Fruit fly (Drosophila melanogaster) whole organism, prepupa: ENCODE measurements around the gene topi.

ENCODE experiments used
- CG1621 ChIP-seq: fragments of 200-800 bp; sonication (Bioruptor generic); optimal IDR thresholded peaks from 3 replicates; lab custom pipeline; 2018; ENCODE audit warnings: missing biosample characterization, mild to moderate bottlenecking, missing genetic modification characterization
- CG3032 ChIP-seq: fragments of 200-800 bp; optimal IDR thresholded peaks from 2 replicates; lab custom pipeline; 2019; ENCODE audit warnings: missing biosample characterization, mild to moderate bottlenecking, missing genetic modification characterization, moderate library complexity
- CG3919 ChIP-seq: fragments of 200-800 bp; sonication (Bioruptor generic); optimal IDR thresholded peaks from 3 replicates; lab custom pipeline; 2016; ENCODE audit warnings: missing biosample characterization, missing genetic modification characterization
- CG8632 ChIP-seq: fragments of 200-800 bp; sonication (Bioruptor generic); optimal IDR thresholded peaks from 3 replicates; lab custom pipeline; 2016; ENCODE audit warnings: missing biosample characterization, missing genetic modification characterization
- CG9139 ChIP-seq: fragments of 200-800 bp; sonication (Bioruptor generic); optimal IDR thresholded peaks from 3 replicates; lab custom pipeline; 2017; ENCODE audit warnings: missing biosample characterization, mild to moderate bottlenecking, missing genetic modification characterization
- Eip75B ChIP-seq: fragments of 200-800 bp; sonication (Bioruptor generic); optimal IDR thresholded peaks from 3 replicates; lab custom pipeline; 2016; ENCODE audit warnings: missing biosample characterization, missing genetic modification characterization
- Gug ChIP-seq: fragments of 200-800 bp; sonication (Bioruptor generic); IDR thresholded peaks from 2 replicates; pipeline ENCODE4 v1.3.6; 2022; ENCODE audit warnings: missing biosample characterization, missing genetic modification characterization
- Hr38 ChIP-seq: sonication (Bioruptor generic); optimal IDR thresholded peaks from 2 replicates; lab custom pipeline; 2016; ENCODE audit warnings: missing biosample characterization, missing genetic modification characterization
- Hr4 ChIP-seq: fragments of 200-800 bp; sonication (Bioruptor generic); optimal IDR thresholded peaks from 3 replicates; lab custom pipeline; 2016; ENCODE audit warnings: missing biosample characterization, missing genetic modification characterization
- OdsH ChIP-seq: fragments of 200-800 bp; sonication (Bioruptor generic); optimal IDR thresholded peaks from 3 replicates; lab custom pipeline; 2016; ENCODE audit warnings: missing biosample characterization, missing genetic modification characterization
- Sox14 ChIP-seq: fragments of 200-800 bp; sonication (Bioruptor generic); optimal IDR thresholded peaks from 3 replicates; lab custom pipeline; 2016; ENCODE audit warnings: missing biosample characterization, missing genetic modification characterization
- achi ChIP-seq: fragments of 200-800 bp; sonication (Bioruptor generic); optimal IDR thresholded peaks from 3 replicates; lab custom pipeline; 2016; ENCODE audit warnings: missing biosample characterization, missing genetic modification characterization
- cyc ChIP-seq: fragments of 200-800 bp; sonication (Bioruptor generic); optimal IDR thresholded peaks from 3 replicates; lab custom pipeline; 2016; ENCODE audit warnings: missing biosample characterization, missing genetic modification characterization
- dac ChIP-seq: fragments of 200-800 bp; sonication (Bioruptor generic); optimal IDR thresholded peaks from 2 replicates; lab custom pipeline; 2017; ENCODE audit warnings: missing biosample characterization, mild to moderate bottlenecking, missing genetic modification characterization
- fd85E ChIP-seq: fragments of 200-800 bp; sonication (Bioruptor generic); optimal IDR thresholded peaks from 3 replicates; lab custom pipeline; 2016; ENCODE audit warnings: missing biosample characterization, missing genetic modification characterization
- lz ChIP-seq: fragments of 200-800 bp; sonication (Bioruptor generic); optimal IDR thresholded peaks from 3 replicates; lab custom pipeline; 2016; ENCODE audit warnings: missing biosample characterization, missing genetic modification characterization

topi gene

dm6 chr3R:9819777-9820176 is 44.9 kb downstream of the topi start, which contains the start of gene CG9458:
TSS of gene CG9458 (minus strand) at chr3R:9819877.
- no peak for TF ChIP-seq CG1621 (tag; lab: Kevin White, UChicago)
- TF ChIP-seq Gug (GFP tag; lab: Robert Waterston, UW), result no peak
- no peak for TF ChIP-seq CG8632 (GFP tag; lab: Kevin White, UChicago)
- no peak for TF ChIP-seq CG3919 (GFP tag; lab: Kevin White, UChicago)
- no peak for TF ChIP-seq Eip75B

- TF ChIP-seq fd85E (GFP tag; lab: Kevin White, UChicago) (no peak), lz (GFP tag; lab: Kevin White, UChicago) (no peak), CG8632 (GFP tag; lab: Kevin White, UChicago) (no peak), Sox14 (GFP tag; lab: Kevin White, UChicago) (no peak), CG9139 (GFP tag; lab: Kevin White, UChicago) (no peak), dac (GFP tag; lab: Kevin White, UChicago) (no peak), Hr38 (GFP tag; lab: Kevin White, UChicago) (no peak), achi (no peak)
- TF ChIP-seq, all 60 proteins: peak for 0
Measured at dm6 chr3R:9821091-9821490, 46.2 kb downstream of the topi start, which contains the start of gene CG42857. TSS of gene CG42857 (minus strand) at chr3R:9821191.

dm6 chr3R:9823723-9824122 is 48.8 kb downstream of the topi start, which contains the start of gene CG34302:
TSS of gene CG34302 (minus strand) at chr3R:9823823.
- TF ChIP-seq CG3032 (tag; lab: Kevin White, UChicago) (no peak), OdsH (GFP tag; lab: Kevin White, UChicago) (no peak), Eip75B (no peak), CG8632 (GFP tag; lab: Kevin White, UChicago) (no peak), cyc (GFP tag; lab: Kevin White, UChicago) (no peak), Hr4 (GFP tag; lab: Kevin White, UChicago) (no peak)
